Fruit fly (Drosophila melanogaster) S2 (cell line): Measurements from ENCODE around the gene CG7484.

Experiments
- CG8478 ChIP-seq: fragments of >200 bp; optimal IDR thresholded peaks from 2 replicates; lab custom pipeline; 2018
- CTCF ChIP-seq, 2 experiments: fragments of >200 bp; optimal IDR thresholded peaks; 2 replicates each; lab custom pipeline; 2018

dm6 chr3L:17655837-17656308 is 1.5 kb downstream of the CG7484 start:
- TF ChIP-seq CG8478 (lab: Kevin White, UChicago) = no peak
- no peak for TF ChIP-seq CTCF (optimal IDR thresholded peaks at IDR 0.05; lab: Kevin White, UChicago)
